Fruit fly (Drosophila melanogaster) whole organism, embryonic: Measurements from ENCODE around the gene Tim13.

Experiments
- ATbp ChIP-seq: fragments of 200-800 bp; sonication (Bioruptor generic); optimal IDR thresholded peaks from 2 replicates; lab custom pipeline; 2017; ENCODE audit warnings: missing biosample characterization, mild to moderate bottlenecking, missing genetic modification characterization, missing genetic modification reagents
- Atf6 ChIP-seq: fragments of 200-800 bp; sonication (Bioruptor generic); IDR thresholded peaks from 2 replicates; pipeline ENCODE4 v1.3.6; 2022; ENCODE audit warnings: missing biosample characterization, missing genetic modification characterization
- Bdp1 ChIP-seq: fragments of 200-800 bp; sonication (Bioruptor generic); optimal IDR thresholded peaks from 3 replicates; lab custom pipeline; 2016; ENCODE audit warnings: missing biosample characterization, missing genetic modification characterization
- CG10543 ChIP-seq: fragments of 200-800 bp; sonication (Bioruptor generic); optimal IDR thresholded peaks from 3 replicates; lab custom pipeline; 2017; ENCODE audit warnings: missing biosample characterization, mild to moderate bottlenecking, missing genetic modification characterization, moderate library complexity
- CG10654 ChIP-seq: fragments of 200-800 bp; sonication (Bioruptor generic); optimal IDR thresholded peaks from 2 replicates; lab custom pipeline; 2016; ENCODE audit warnings: missing biosample characterization, missing genetic modification characterization
- CG10979 ChIP-seq: fragments of 200-800 bp; sonication (Bioruptor generic); optimal IDR thresholded peaks from 2 replicates; lab custom pipeline; 2018; ENCODE audit warnings: missing biosample characterization, mild to moderate bottlenecking, missing genetic modification characterization, moderate library complexity
- CG12769 ChIP-seq: fragments of 200-800 bp; sonication (Bioruptor generic); optimal IDR thresholded peaks from 2 replicates; lab custom pipeline; 2019; ENCODE audit warnings: missing biosample characterization, mild to moderate bottlenecking, missing genetic modification characterization, moderate library complexity
- CG13296 ChIP-seq: fragments of 200-800 bp; sonication (Bioruptor generic); optimal IDR thresholded peaks from 3 replicates; lab custom pipeline; 2018; ENCODE audit warnings: missing biosample characterization, mild to moderate bottlenecking, missing genetic modification characterization
- CG14710 ChIP-seq: fragments of 200-800 bp; sonication (Bioruptor generic); optimal IDR thresholded peaks from 3 replicates; lab custom pipeline; 2019; ENCODE audit warnings: missing biosample characterization, mild to moderate bottlenecking, missing genetic modification characterization, moderate library complexity
- CG17361 ChIP-seq: fragments of 200-800 bp; sonication (Bioruptor generic); IDR thresholded peaks from 3 replicates; pipeline ENCODE4 v1.3.6; 2022; ENCODE audit warnings: missing biosample characterization, missing genetic modification characterization
- CG18262 ChIP-seq: fragments of 200-800 bp; optimal IDR thresholded peaks from 3 replicates; lab custom pipeline; 2019; ENCODE audit warnings: missing biosample characterization, mild to moderate bottlenecking, missing genetic modification characterization, moderate library complexity
- CG18599 ChIP-seq: fragments of 200-800 bp; sonication (Bioruptor generic); optimal IDR thresholded peaks from 3 replicates; lab custom pipeline; 2017; ENCODE audit warnings: missing biosample characterization, missing genetic modification characterization, mild to moderate bottlenecking, moderate library complexity, missing genetic modification reagents
- CG2875 ChIP-seq: fragments of 200-800 bp; sonication (Bioruptor generic); optimal IDR thresholded peaks from 2 replicates; lab custom pipeline; 2017; ENCODE audit warnings: missing biosample characterization, mild to moderate bottlenecking, missing genetic modification characterization, missing genetic modification reagents
- CG3281 ChIP-seq: fragments of 200-800 bp; sonication (Bioruptor generic); optimal IDR thresholded peaks from 3 replicates; lab custom pipeline; 2017; ENCODE audit warnings: missing biosample characterization, mild to moderate bottlenecking, missing genetic modification characterization
- CG34376 ChIP-seq: fragments of 200-800 bp; sonication (Bioruptor generic); optimal IDR thresholded peaks from 2 replicates; lab custom pipeline; 2018; ENCODE audit warnings: missing biosample characterization, mild to moderate bottlenecking, missing genetic modification characterization
- CG4820 ChIP-seq: fragments of 200-800 bp; sonication (Bioruptor generic); optimal IDR thresholded peaks from 3 replicates; lab custom pipeline; 2016; ENCODE audit warnings: missing biosample characterization, missing genetic modification characterization
- CG7786 ChIP-seq: fragments of 200-800 bp; sonication (Bioruptor generic); optimal IDR thresholded peaks from 2 replicates; lab custom pipeline; 2016; ENCODE audit warnings: missing biosample characterization, missing genetic modification characterization
- CG7928 ChIP-seq: fragments of 200-800 bp; sonication (Bioruptor generic); optimal IDR thresholded peaks from 2 replicates; lab custom pipeline; 2017; ENCODE audit warnings: missing biosample characterization, mild to moderate bottlenecking, missing genetic modification characterization
- CG8765 ChIP-seq: fragments of 200-800 bp; sonication (Bioruptor generic); IDR thresholded peaks from 2 replicates; pipeline ENCODE4 v1.3.6; 2022; ENCODE audit warnings: missing biosample characterization, missing genetic modification characterization
- CTCF ChIP-seq: fragments of 200-800 bp; sonication (Bioruptor generic); optimal IDR thresholded peaks from 2 replicates; lab custom pipeline; 2017; ENCODE audit warnings: missing biosample characterization, mild to moderate bottlenecking, missing genetic modification characterization, moderate library complexity
- Dbx ChIP-seq: fragments of 200-800 bp; sonication (Bioruptor generic); IDR thresholded peaks from 3 replicates; pipeline ENCODE4 v1.3.6; 2022; ENCODE audit warnings: missing biosample characterization, missing genetic modification characterization
- Dref ChIP-seq: fragments of 200-800 bp; sonication (Bioruptor generic); IDR thresholded peaks from 2 replicates; pipeline ENCODE4 v1.3.6; 2022; ENCODE audit warnings: missing biosample characterization, missing genetic modification characterization
- GATAe ChIP-seq: fragments of 200-800 bp; sonication (Bioruptor generic); conservative IDR thresholded peaks from 2 replicates; pipeline ENCODE4 v1.3.6; 2022; ENCODE audit warnings: missing biosample characterization, missing genetic modification characterization
- Hand ChIP-seq: fragments of 200-800 bp; sonication (Bioruptor generic); optimal IDR thresholded peaks from 2 replicates; lab custom pipeline; 2017; ENCODE audit warnings: mild to moderate bottlenecking, missing biosample characterization, missing genetic modification reagents, missing genetic modification characterization
- HmgZ ChIP-seq: fragments of 200-800 bp; sonication (Bioruptor generic); optimal IDR thresholded peaks from 2 replicates; lab custom pipeline; 2018; ENCODE audit warnings: missing biosample characterization, mild to moderate bottlenecking, missing genetic modification characterization
- Pdp1 ChIP-seq, 2 experiments: fragments of 200-800 bp; sonication (Bioruptor generic); optimal IDR thresholded peaks; 3 replicates each; lab custom pipeline; 2016; ENCODE audit warnings: missing biosample characterization in 2 of 2, missing genetic modification characterization in 2 of 2, mild to moderate bottlenecking in 1 of 2, moderate library complexity in 1 of 2
- Rfx ChIP-seq: fragments of 200-800 bp; sonication (Bioruptor generic); IDR thresholded peaks from 2 replicates; pipeline ENCODE4 v1.3.6; 2022; ENCODE audit warnings: missing biosample characterization, missing genetic modification characterization
- Sry-δ ChIP-seq: fragments of 200-800 bp; sonication (Bioruptor generic); optimal IDR thresholded peaks from 2 replicates; lab custom pipeline; 2016; ENCODE audit warnings: missing biosample characterization, missing genetic modification characterization
- ara ChIP-seq: fragments of 200-800 bp; sonication (Bioruptor generic); IDR thresholded peaks from 2 replicates; pipeline ENCODE4 v1.3.6; 2022; ENCODE audit warnings: missing biosample characterization, missing genetic modification characterization
- cas ChIP-seq: fragments of 200-800 bp; sonication (Bioruptor generic); IDR thresholded peaks from 2 replicates; pipeline ENCODE4 v1.3.6; 2022; ENCODE audit warnings: missing biosample characterization, missing genetic modification characterization
- caup ChIP-seq: fragments of 200-800 bp; sonication (Bioruptor generic); optimal IDR thresholded peaks from 3 replicates; lab custom pipeline; 2017; ENCODE audit warnings: missing biosample characterization, mild to moderate bottlenecking, missing genetic modification characterization, moderate library complexity; ENCODE audit not compliant: severe bottlenecking
- chinmo ChIP-seq: fragments of 200-800 bp; sonication (Bioruptor generic); IDR thresholded peaks from 4 replicates; pipeline ENCODE4 v1.3.6; 2022; ENCODE audit warnings: missing biosample characterization, missing genetic modification characterization; ENCODE audit not compliant: partially characterized antibody
- chm ChIP-seq: fragments of 200-800 bp; sonication (Bioruptor generic); IDR thresholded peaks from 2 replicates; pipeline ENCODE4 v1.3.6; 2022; ENCODE audit warnings: missing biosample characterization, missing genetic modification characterization
- exex ChIP-seq: fragments of 200-800 bp; sonication (Bioruptor generic); optimal IDR thresholded peaks from 4 replicates; lab custom pipeline; 2018; ENCODE audit warnings: missing biosample characterization, mild to moderate bottlenecking, missing genetic modification characterization, moderate library complexity
- grn ChIP-seq: fragments of 200-800 bp; sonication (Bioruptor generic); optimal IDR thresholded peaks from 3 replicates; lab custom pipeline; 2017; ENCODE audit warnings: missing biosample characterization, missing genetic modification characterization
- hkb ChIP-seq, 2 experiments: fragments of 200-800 bp in 1 of 2; fragments of >200 bp in 1 of 2; sonication (Bioruptor generic) in 1 of 2; IDR thresholded peaks in 1 of 2; optimal IDR thresholded peaks in 1 of 2; 2 replicates each; pipeline versions ENCODE4 v1.3.6 to Lab custom; 2017 to 2022; ENCODE audit warnings: missing biosample characterization in 1 of 2, missing genetic modification characterization in 1 of 2
- jumu ChIP-seq: fragments of 200-800 bp; sonication (Bioruptor generic); optimal IDR thresholded peaks from 3 replicates; lab custom pipeline; 2016; ENCODE audit warnings: missing biosample characterization, missing genetic modification characterization
- lab ChIP-seq: fragments of 200-800 bp; sonication (Bioruptor generic); optimal IDR thresholded peaks from 3 replicates; lab custom pipeline; 2017; ENCODE audit warnings: missing biosample characterization, missing genetic modification characterization, mild to moderate bottlenecking, moderate library complexity, missing genetic modification reagents
- mirr ChIP-seq: fragments of 200-800 bp; sonication (Bioruptor generic); optimal IDR thresholded peaks from 3 replicates; lab custom pipeline; 2018; ENCODE audit warnings: missing biosample characterization, mild to moderate bottlenecking, missing genetic modification characterization
- phol ChIP-seq: fragments of 200-800 bp; sonication (Bioruptor generic); optimal IDR thresholded peaks from 3 replicates; lab custom pipeline; 2018; ENCODE audit warnings: missing biosample characterization, mild to moderate bottlenecking, missing genetic modification characterization, moderate library complexity
- rib ChIP-seq: fragments of 200-800 bp; sonication (Bioruptor generic); IDR thresholded peaks from 2 replicates; pipeline ENCODE4 v1.3.6; 2022; ENCODE audit warnings: missing biosample characterization, missing genetic modification characterization
- scrt ChIP-seq: fragments of 200-800 bp; sonication (Bioruptor generic); optimal IDR thresholded peaks from 2 replicates; lab custom pipeline; 2018; ENCODE audit warnings: missing biosample characterization, mild to moderate bottlenecking, missing genetic modification characterization, moderate library complexity
- sens ChIP-seq: fragments of 200-800 bp; sonication (Bioruptor generic); peaks from one replicate; lab custom pipeline; 2016; ENCODE audit warnings: missing biosample characterization, missing genetic modification characterization
- sna ChIP-seq: fragments of 200-800 bp; sonication (Bioruptor generic); IDR thresholded peaks from 2 replicates; pipeline ENCODE4 v1.3.6; 2022; ENCODE audit warnings: missing biosample characterization, missing genetic modification characterization; ENCODE audit not compliant: partially characterized antibody
- stc ChIP-seq: fragments of 200-800 bp; sonication (Bioruptor generic); IDR thresholded peaks from 2 replicates; pipeline ENCODE4 v1.3.6; 2022; ENCODE audit warnings: missing biosample characterization, missing genetic modification characterization
- sug ChIP-seq: fragments of 200-800 bp; optimal IDR thresholded peaks from 2 replicates; lab custom pipeline; 2019; ENCODE audit warnings: missing biosample characterization, mild to moderate bottlenecking, missing genetic modification characterization, moderate library complexity
- tgo ChIP-seq: fragments of 200-800 bp; sonication (Bioruptor generic); IDR thresholded peaks from 3 replicates; pipeline ENCODE4 v1.3.6; 2022; ENCODE audit warnings: missing biosample characterization, missing genetic modification characterization
- tin ChIP-seq: fragments of 200-800 bp; sonication (Bioruptor generic); optimal IDR thresholded peaks from 3 replicates; lab custom pipeline; 2016; ENCODE audit warnings: missing biosample characterization, missing genetic modification characterization
- usp ChIP-seq: fragments of >200 bp; optimal IDR thresholded peaks from 2 replicates; lab custom pipeline; 2017; ENCODE audit warnings: missing biosample characterization, missing genetic modification characterization
- vnd ChIP-seq: fragments of 200-800 bp; sonication (Bioruptor generic); IDR thresholded peaks from 3 replicates; pipeline ENCODE4 v1.3.6; 2022; ENCODE audit warnings: missing biosample characterization, missing genetic modification characterization; ENCODE audit not compliant: partially characterized antibody
- yki ChIP-seq: fragments of >200 bp; optimal IDR thresholded peaks from 3 replicates; lab custom pipeline; 2018

Gene Tim13

dm6 chr3L:11788195-11788594 is 13.9 kb upstream of the Tim13 start (continued):
- TF ChIP-seq ATbp (peak; percentile 33), sens (GFP tag; lab: Kevin White, UChicago) (peak; percentile 33), CG34376 (peak; percentile 48), Dref (no peak), CG17361 (GFP tag; lab: Robert Waterston, UW) (no peak), CG18599 (peak; percentile 47), CG12769 (no peak), sug (tag; lab: Kevin White, UChicago) (peak; percentile 64), GATAe (GFP tag; lab: Robert Waterston, UW) (peak; percentile 48; the same call in 1 of the 2 replicates), CG7928 (GFP tag; lab: Kevin White, UChicago) (no peak), vnd (GFP tag; lab: Robert Waterston, UW) (no peak), CG13296 (GFP tag; lab: Kevin White, UChicago) (peak; percentile 23), tgo (GFP tag; lab: Robert Waterston, UW) (no peak), Hand (GFP tag; lab: Kevin White, UChicago) (no peak), rib (GFP tag; lab: Robert Waterston, UW) (0 out of 2 replicates have a peak, but pooled peaks have one; percentile 40), sna (GFP tag; lab: Robert Waterston, UW) (no peak), CG10543 (GFP tag; lab: Kevin White, UChicago) (peak; percentile 52), Sry-δ (no peak), CG2875 (GFP tag; lab: Kevin White, UChicago) (no peak), phol (tag; lab: Kevin White, UChicago) (no peak), hkb (optimal IDR thresholded peaks at IDR 0.05; lab: Kevin White, UChicago) (no peak), hkb (GFP tag; IDR thresholded peaks at IDR 0.05; lab: Robert Waterston, UW) (peak; percentile 13; the same call in 1 of the 2 replicates), ara (GFP tag; lab: Robert Waterston, UW) (no peak), mirr (GFP tag; lab: Kevin White, UChicago) (peak; percentile 86), jumu (GFP tag; lab: Kevin White, UChicago) (no peak), stc (GFP tag; lab: Robert Waterston, UW) (no peak), yki (lab: Kevin White, UChicago) (no peak), cas (GFP tag; lab: Robert Waterston, UW) (no peak), Pdp1 (GFP tag; optimal IDR thresholded peaks at IDR 0.05; lab: Kevin White, UChicago) (peak in 1 of 2 experiments; percentile 82), CG4820 (GFP tag; lab: Kevin White, UChicago) (no peak), Bdp1 (GFP tag; lab: Kevin White, UChicago) (no peak), Dbx (GFP tag; lab: Robert Waterston, UW) (peak; percentile 41; the same call in 1 of the 3 replicates), CG3281 (GFP tag; lab: Kevin White, UChicago) (no peak), HmgZ (peak; percentile 17), chinmo (GFP tag; lab: Robert Waterston, UW) (0 out of 4 replicates have a peak, but pooled peaks have one; percentile 27), CG14710 (tag; lab: Kevin White, UChicago) (no peak), CG10979 (tag; lab: Kevin White, UChicago) (no peak), caup (GFP tag; lab: Kevin White, UChicago) (peak; percentile 4), chm (GFP tag; lab: Robert Waterston, UW) (no peak), exex (tag; lab: Kevin White, UChicago) (peak; percentile 87), CG8765 (GFP tag; lab: Robert Waterston, UW) (no peak), grn (GFP tag; lab: Kevin White, UChicago) (peak; percentile 66), Atf6 (GFP tag; lab: Robert Waterston, UW) (peak; percentile 40; the same call in 1 of the 2 replicates), lab (GFP tag; lab: Kevin White, UChicago) (peak; percentile 72), CG10654 (GFP tag; lab: Kevin White, UChicago) (no peak), usp (GFP tag; lab: Kevin White, UChicago) (no peak), CG18262 (no peak), CG7786 (GFP tag; lab: Kevin White, UChicago) (no peak), Rfx (GFP tag; lab: Robert Waterston, UW) (no peak), CTCF (GFP tag; lab: Kevin White, UChicago) (no peak), tin (GFP tag; lab: Kevin White, UChicago) (no peak), scrt (GFP tag; lab: Kevin White, UChicago) (no peak)
